Worm (Caenorhabditis elegans) whole organism, L4/young adult: ENCODE measurements around the gene rps-16.
"Not testable (repeated sequence)": the region's sequence is repeated elsewhere in the genome, so short reads cannot be mapped to it uniquely, and the experiment has no call there.

Experiments used
- W03F9.2 ChIP-seq: fragments of 150-350 bp; optimal IDR thresholded peaks from 2 replicates; lab custom pipeline; 2014; ENCODE audit warnings: missing biosample characterization, missing genetic modification characterization
- dao-5 ChIP-seq: sonication (generic microtip); optimal IDR thresholded peaks from 2 replicates; lab custom pipeline; 2016; ENCODE audit warnings: missing genotype, missing genetic modification characterization, moderate library complexity, missing compliant biosample characterization
- him-1 ChIP-seq: sonication (generic microtip); optimal IDR thresholded peaks from 2 replicates; lab custom pipeline; 2016; ENCODE audit warnings: missing genotype, missing genetic modification reagents, missing genetic modification characterization, missing compliant biosample characterization

rps-16 gene

DNA sequence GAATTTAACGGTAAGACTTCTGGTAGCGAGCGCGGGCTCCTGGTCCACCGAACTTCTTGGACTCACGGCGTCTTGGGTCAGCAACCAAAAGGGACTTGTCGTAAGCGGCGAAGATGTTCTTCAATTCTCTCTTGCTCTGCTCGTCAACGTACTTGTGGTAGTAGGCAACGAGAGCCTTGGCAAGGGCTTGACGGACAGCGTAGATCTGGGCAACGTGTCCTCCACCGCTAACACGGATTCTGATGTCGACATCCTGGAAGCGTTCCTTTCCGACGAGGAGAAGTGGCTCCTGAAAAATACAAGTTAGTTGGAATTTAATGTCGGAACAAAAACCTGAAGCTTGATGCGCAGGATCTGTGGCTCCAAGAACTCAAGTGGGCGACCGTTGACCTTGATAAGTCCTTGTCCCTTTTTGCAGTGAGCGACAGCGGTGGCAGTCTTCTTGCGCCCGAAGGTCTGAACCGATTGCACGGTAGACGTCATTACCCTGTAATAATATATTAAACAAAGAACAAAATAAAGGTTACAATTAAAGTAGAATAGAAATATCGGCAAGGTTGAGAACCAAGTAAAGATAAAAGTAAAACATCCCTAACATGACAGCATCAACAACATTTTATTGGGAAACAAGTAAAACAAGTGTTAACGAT is at the start of gene rps-16:
rps-16 (minus strand) TSS at position 487 of the 650 bp plus-strand sequence.
- peak; percentile 19 for TF ChIP-seq dao-5 (tag; lab: Kevin White, UChicago)
- TF ChIP-seq W03F9.2 (tag; lab: Kevin White, UChicago), result no peak
- no peak for TF ChIP-seq him-1

DNA sequence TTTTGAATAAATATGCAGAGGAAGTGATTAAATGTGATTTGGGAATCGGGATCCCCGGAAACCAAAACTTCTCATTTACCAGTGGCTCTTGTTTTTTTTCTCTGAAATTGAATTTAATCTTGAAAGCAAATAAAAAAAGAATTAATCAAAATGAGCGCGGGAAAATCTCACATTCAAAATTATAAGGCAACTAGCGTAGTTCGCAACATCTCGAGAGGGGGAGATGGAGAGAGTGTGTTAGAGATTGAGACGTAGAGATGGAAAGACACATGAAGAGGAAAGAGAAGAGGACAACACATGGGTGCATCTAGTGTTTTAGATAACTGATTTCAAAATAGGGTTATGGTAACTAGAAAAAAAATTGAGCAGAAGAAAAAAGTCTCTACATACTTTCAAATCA is 47.8 kb upstream of the rps-16 start, which contains the start of gene sdc-3:
sdc-3 (minus strand) TSS at position 101 of the 400 bp plus-strand sequence.
- TF ChIP-seq dao-5 (tag; lab: Kevin White, UChicago), result no peak

DNA sequence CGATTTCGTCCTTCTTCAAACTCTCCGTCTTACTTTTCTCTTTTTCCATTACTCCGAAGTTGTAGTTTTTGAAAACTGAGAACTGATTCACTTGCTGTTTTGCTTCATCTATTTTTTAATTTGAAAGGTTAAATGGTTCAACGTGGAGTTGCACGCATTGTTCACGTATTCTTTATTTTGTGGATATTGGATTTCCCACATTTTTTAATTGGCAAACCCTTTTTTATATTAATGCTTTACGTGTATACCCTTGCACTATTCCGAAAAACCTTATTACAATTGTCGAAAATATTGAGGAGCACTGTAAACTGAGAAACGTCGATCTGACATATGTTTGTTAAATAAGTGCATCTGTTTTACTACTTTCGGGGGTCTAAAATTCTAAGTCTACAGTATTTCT is 36.4 kb upstream of the rps-16 start, which contains the start of gene melo-3:
melo-3 (minus strand) TSS at position 101 of the 400 bp plus-strand sequence.
- TF ChIP-seq dao-5 (tag; lab: Kevin White, UChicago); W03F9.2 (tag; lab: Kevin White, UChicago); him-1: not testable (repeated sequence)

DNA sequence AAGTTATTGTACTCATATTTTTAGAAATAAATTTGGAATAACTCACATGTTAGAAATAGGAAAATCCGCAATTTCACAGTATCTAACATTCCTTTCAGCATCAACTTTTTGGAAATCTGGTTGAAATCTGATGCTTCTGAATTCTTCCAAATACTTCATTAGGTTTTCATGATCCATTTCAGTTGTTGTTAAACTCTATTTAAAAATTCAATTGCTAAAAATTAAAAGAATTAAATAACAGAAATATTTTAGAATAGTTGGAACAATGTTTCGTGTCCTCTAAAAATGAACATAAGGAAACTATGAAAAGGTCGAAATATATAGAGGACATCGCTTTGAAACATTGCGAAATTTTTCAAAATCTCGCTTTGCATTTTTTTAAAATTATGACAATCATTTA is 31.0 kb upstream of the rps-16 start, which contains the start of gene cng-1:
cng-1 (minus strand) TSS at position 101 of the 400 bp plus-strand sequence.
- TF ChIP-seq dao-5 (tag; lab: Kevin White, UChicago); him-1; W03F9.2 (tag; lab: Kevin White, UChicago): not testable (repeated sequence)

DNA sequence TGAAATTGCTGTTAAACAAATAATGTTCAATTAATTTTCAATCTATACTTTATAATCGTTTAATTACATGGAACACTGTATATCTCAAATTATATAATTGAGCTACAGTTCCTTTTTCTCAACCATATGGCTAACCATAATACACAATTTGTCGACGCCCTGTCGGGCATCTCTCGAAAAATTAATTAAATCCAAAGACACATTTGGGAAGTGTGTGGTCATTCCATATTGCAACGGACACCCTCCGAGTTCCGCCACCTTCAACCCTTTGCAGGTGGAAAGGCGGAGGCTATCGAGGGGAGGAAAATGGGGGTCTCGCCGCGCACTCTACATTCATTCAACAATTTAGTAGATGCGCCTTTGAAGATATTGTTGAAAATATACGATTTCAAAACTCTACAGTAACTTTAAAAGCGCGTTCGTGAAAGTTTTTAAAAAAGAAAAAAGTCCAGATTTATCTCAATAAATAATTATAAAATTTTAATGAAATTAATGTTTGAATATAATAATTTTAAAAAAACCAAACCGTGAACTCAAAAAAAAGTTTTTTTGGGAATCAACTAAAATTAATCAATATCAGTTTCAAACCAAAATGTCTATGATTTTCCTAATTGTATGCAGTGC is 28.7 kb upstream of the rps-16 start, which contains the start of gene F14H8.8:
F14H8.8 (plus strand) TSS at position 574 of the 624 bp plus-strand sequence.
- TF ChIP-seq dao-5 (tag; lab: Kevin White, UChicago), result no peak
- TF ChIP-seq him-1, result no peak
- TF ChIP-seq W03F9.2 (tag; lab: Kevin White, UChicago), result no peak

DNA sequence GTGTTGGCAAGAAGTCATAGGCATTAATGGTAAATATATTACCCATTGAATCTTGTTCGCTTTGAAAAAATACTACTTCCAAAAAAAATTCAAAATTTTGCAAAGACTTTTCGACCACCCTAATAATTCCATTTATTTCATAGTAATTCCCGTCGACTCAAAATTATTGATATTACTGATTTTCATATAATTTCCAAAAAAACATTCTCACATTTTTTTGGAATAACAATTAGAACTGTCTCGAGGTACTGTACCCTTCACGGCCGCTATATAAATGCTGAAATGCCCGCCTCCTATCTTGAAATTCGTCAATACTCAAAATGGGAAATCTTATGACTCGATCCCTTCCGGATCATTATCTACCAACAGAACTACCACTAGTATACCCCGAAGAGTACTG is 23.2 kb upstream of the rps-16 start, which contains the start of gene F14H8.4:
F14H8.4 (plus strand) TSS at position 301 of the 400 bp plus-strand sequence.
- no peak for TF ChIP-seq dao-5 (tag; lab: Kevin White, UChicago)
- no peak for TF ChIP-seq him-1
- no peak for TF ChIP-seq W03F9.2 (tag; lab: Kevin White, UChicago)

DNA sequence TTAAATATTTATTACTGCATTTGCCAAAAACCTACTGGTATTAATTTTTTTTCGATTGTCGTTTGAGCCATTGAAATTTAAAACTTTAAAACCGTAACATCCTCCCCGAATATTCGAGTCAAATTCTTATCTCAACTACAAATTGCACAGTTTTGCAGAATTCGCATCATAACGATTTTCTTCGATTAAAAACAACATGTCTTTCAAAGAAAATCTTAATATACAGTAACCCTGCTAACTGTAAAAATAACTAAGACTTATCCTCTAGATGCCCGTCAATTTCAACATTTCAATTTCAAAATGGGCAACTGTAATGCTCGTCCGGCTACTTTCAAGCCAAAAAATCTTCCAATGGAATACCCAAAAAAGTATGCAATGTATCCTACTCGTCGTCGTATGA is 20.4 kb upstream of the rps-16 start, which contains the start of gene F14H8.5:
F14H8.5 (plus strand) TSS at position 301 of the 400 bp plus-strand sequence.
- TF ChIP-seq him-1 (no peak), dao-5 (tag; lab: Kevin White, UChicago) (no peak), W03F9.2 (tag; lab: Kevin White, UChicago) (no peak)

DNA sequence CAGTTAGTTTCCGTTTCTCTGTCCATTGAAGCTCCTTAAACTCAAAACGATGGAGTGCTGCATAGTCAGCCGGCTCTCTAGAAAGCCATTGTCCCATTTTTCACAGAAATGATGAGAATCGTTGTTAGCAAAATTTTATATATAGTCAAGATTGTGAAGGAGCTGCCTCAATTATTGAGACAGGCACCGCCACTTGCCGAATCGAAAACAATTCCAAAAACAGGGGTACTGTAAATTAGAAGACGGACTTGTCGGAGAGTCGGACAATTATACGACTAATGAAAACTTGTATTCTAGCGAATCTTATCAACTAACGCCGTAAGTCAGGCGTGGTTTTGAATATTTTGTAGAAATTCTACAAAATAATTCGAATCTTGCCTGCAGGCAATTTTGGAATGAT is 19.9 kb upstream of the rps-16 start, which contains the start of gene F14H8.2:
F14H8.2 (minus strand) TSS at position 101 of the 400 bp plus-strand sequence.
- no peak for TF ChIP-seq him-1
- no peak for TF ChIP-seq W03F9.2 (tag; lab: Kevin White, UChicago)

DNA sequence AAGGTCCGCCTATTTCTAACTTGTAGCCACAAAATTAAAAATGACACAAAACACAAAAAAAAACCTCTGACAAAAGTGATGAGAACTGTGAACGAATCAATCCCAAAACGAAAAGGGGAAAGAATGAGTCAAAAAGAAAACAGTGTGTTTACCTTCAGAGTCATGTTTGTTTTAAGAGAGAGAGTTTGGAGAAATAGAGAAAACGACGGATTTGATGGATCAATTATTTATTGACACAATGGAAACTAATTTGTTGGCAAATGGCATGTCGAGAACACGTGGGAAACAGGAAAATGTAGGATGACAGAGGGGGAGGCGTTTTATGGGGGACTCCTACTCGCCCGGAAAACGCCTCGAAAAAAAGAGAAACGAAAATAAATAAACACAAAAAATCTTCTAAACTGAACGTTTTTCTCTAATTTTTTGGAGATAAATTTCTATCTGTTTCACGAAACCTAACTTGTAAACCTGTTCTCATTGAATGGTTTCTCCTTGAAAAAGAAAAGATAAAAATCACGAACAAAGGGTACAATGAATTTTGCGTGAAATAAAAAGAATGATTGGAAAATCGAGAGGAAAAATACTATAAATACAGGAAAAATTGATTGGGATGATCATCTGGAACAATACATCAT is 16.6 kb upstream of the rps-16 start:
- TF ChIP-seq W03F9.2 (tag; lab: Kevin White, UChicago) (no peak), him-1 (no peak), dao-5 (tag; lab: Kevin White, UChicago) (no peak)

DNA sequence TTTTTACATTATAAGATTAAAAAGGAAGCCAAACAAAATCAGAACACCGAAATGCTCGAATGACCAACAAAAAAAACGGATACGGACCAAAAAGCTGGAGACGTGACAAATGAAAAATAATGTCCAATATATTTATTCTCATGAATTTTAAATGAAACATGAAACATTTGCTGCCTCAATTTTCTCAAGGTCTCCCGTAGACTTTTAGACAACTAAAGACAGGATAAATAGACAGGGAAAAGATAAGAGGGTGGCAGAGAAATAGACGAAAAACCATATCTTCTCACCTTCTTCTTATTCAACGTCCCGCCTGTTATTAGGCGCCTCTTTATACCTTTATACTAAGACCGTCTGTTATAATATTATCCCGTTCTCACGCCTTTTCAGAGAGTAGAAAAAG is 15.5 kb upstream of the rps-16 start:
- TF ChIP-seq him-1 (no peak), W03F9.2 (tag; lab: Kevin White, UChicago) (no peak), dao-5 (tag; lab: Kevin White, UChicago) (no peak)

DNA sequence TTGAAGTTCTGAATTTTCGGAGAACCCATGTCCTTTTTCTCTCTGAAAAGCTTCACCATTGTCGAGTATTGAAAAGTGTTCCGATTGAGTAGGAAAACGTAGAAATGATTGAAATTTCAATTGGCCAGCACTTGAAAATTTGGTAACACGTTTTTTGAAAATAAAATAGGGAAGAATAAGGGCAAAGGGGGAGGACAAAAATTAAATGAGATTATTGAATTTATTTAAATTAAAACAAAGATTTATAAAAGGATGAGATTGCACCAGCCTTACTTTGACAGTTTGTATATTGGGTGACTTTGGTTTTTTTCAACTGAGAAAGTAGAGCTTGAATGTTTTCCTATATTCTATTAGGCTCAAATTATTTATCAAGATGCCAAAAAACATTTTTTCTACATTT is 13.8 kb upstream of the rps-16 start, which contains the start of gene obr-2:
obr-2 (minus strand) TSS at position 101 of the 400 bp plus-strand sequence.
- TF ChIP-seq him-1, result no peak
- no peak for TF ChIP-seq dao-5 (tag; lab: Kevin White, UChicago)
- no peak for TF ChIP-seq W03F9.2 (tag; lab: Kevin White, UChicago)

DNA sequence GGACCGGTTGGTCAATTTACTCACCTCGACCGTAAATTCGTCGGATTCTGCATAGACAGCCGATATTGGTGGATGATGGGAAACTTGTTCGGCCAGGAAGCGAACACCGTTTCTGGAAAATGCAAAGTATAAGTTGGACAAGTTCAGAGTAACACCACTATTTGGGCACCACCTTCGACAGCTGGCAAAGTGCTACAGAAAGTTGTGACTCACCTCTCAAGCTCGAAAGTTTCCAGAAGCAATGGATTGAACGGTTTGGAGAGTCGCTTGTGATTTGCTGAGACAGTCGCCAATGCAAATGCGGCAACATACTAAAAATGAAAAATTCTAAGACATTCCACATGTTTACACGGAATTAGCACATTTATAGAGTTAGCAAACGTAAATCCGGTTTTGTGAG is 13.0 kb upstream of the rps-16 start:
- no peak for TF ChIP-seq dao-5 (tag; lab: Kevin White, UChicago)
- TF ChIP-seq him-1, result no peak
- TF ChIP-seq W03F9.2 (tag; lab: Kevin White, UChicago), result no peak

DNA sequence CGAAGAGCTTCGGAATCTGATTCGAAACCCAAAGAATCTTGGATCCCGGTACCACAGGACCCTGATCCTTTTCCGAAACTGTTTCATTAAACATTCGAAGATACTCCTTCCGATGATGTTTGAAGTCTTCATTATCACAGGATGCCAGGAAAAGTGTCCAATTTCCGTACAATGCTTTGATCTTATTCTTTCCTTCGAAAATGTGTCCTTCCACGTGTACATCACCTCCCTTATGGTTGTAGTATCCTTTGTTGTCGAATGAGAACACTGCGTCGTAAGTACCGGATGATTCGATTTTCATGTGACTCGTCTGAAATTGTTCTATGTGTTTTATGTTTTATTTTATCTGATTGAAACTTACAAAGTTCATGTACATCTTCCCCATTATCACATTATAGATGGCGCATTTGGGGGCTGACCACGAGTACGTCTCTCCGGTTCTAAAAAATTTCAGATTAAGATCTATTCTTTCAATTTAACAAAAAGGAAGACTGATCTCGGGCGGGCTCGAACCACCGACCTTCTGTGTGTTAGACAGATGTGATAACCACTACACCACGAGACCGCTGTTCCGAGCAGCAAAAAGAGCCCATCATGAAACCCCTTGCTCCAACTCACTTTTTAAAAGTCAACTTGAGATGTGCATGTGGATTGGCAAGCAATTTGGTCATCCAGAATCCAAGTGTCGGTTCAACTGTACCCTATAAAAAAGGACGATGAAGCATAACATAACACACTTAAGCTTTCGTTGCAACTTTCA is 12.4 kb upstream of the rps-16 start:
- TF ChIP-seq dao-5 (tag; lab: Kevin White, UChicago) (no peak), W03F9.2 (tag; lab: Kevin White, UChicago) (no peak), him-1 (no peak)
